Comparison of ENCODE assay signal across 1 fruit fly cellular context in genomic region chr2L:19423467-19424122, dm6.
A peak's percentile ranks its signal among the peaks of the same experiment; 100 is the strongest.
TF ChIP-seq lines count a peak whose summit lies in the region.

Gene Alp12 (plus strand): TSS chr2L:19424050.
Gene CG13085 (plus strand): TSS chr2L:19424050.

TF ChIP-seq in whole organism, embryonic, 481 proteins besides CTCF, POLR2A, EP300 and RAD21 (continued from another document and continues in another):
- TF ChIP-seq CHES-1-like (GFP tag; optimal IDR thresholded peaks at IDR 0.05; lab: Kevin White, UChicago) (peak; percentile 92), pnt (GFP tag; optimal IDR thresholded peaks at IDR 0.05; lab: Kevin White, UChicago) (peak; percentile 93), zf30C (GFP tag; optimal IDR thresholded peaks at IDR 0.05; lab: Kevin White, UChicago) (peak; percentile 95), CG7963 (GFP tag; IDR thresholded peaks at IDR 0.05; lab: Robert Waterston, UW; ENCODE audit: partially characterized antibody) (no peak), Xrp1 (GFP tag; IDR thresholded peaks at IDR 0.05; lab: Robert Waterston, UW) (peak; percentile 97), CrebB (tag; optimal IDR thresholded peaks at IDR 0.05; lab: Kevin White, UChicago) (peak; percentile 96), Dll (GFP tag; IDR thresholded peaks at IDR 0.05; lab: Robert Waterston, UW; ENCODE audit: partially characterized antibody) (no peak; the same call in 3 of the 4 replicates), gem (tag; optimal IDR thresholded peaks at IDR 0.05; lab: Kevin White, UChicago) (peak; percentile 99), CG2889 (GFP tag; IDR thresholded peaks at IDR 0.05; lab: Robert Waterston, UW) (peak; percentile 95), pho (GFP tag; optimal IDR thresholded peaks at IDR 0.05; lab: Kevin White, UChicago) (peak; percentile 95), Bteb2 (GFP tag; optimal IDR thresholded peaks at IDR 0.05; lab: Kevin White, UChicago) (peak; percentile 96), Deaf1 (tag; optimal IDR thresholded peaks at IDR 0.05; lab: Kevin White, UChicago) (peak; percentile 89), lilli (GFP tag; optimal IDR thresholded peaks at IDR 0.05; lab: Kevin White, UChicago) (peak; percentile 97), CG16779 (GFP tag; IDR thresholded peaks at IDR 0.05; lab: Robert Waterston, UW) (peak; percentile 51; the same call in 1 of the 2 replicates), exex (tag; optimal IDR thresholded peaks at IDR 0.05; lab: Kevin White, UChicago) (peak; percentile 92), NC2α (GFP tag; optimal IDR thresholded peaks at IDR 0.05; lab: Kevin White, UChicago) (peak; percentile 84), CG1603 (tag; optimal IDR thresholded peaks at IDR 0.05; lab: Kevin White, UChicago) (peak; percentile 83), CG6689 (GFP tag; IDR thresholded peaks at IDR 0.05; lab: Robert Waterston, UW) (peak; percentile 98), sna (GFP tag; IDR thresholded peaks at IDR 0.05; lab: Robert Waterston, UW; ENCODE audit: partially characterized antibody) (no peak), CG8089 (GFP tag; optimal IDR thresholded peaks at IDR 0.05; lab: Kevin White, UChicago) (peak; percentile 84), CG12236 (GFP tag; optimal IDR thresholded peaks at IDR 0.05; lab: Kevin White, UChicago) (peak; percentile 89), Fer1 (GFP tag; optimal IDR thresholded peaks at IDR 0.05; lab: Kevin White, UChicago) (peak; percentile 99), Blimp-1 (GFP tag; optimal IDR thresholded peaks at IDR 0.05; lab: Kevin White, UChicago) (peak; percentile 96), CG17612 (GFP tag; IDR thresholded peaks at IDR 0.05; lab: Robert Waterston, UW) (peak; percentile 89), kah (GFP tag; optimal IDR thresholded peaks at IDR 0.05; lab: Kevin White, UChicago) (peak; percentile 93), oc (tag; optimal IDR thresholded peaks at IDR 0.05; lab: Kevin White, UChicago) (peak; percentile 95), CG16813 (GFP tag; IDR thresholded peaks at IDR 0.05; lab: Robert Waterston, UW; ENCODE audit: partially characterized antibody) (no peak), CG18619 (GFP tag; optimal IDR thresholded peaks at IDR 0.05; lab: Kevin White, UChicago) (peak; percentile 99), CG18476 (GFP tag; optimal IDR thresholded peaks at IDR 0.05; lab: Kevin White, UChicago) (peak; percentile 96), CG12219 (GFP tag; optimal IDR thresholded peaks at IDR 0.05; lab: Kevin White, UChicago) (peak; percentile 97), Hmr (GFP tag; optimal IDR thresholded peaks at IDR 0.05; lab: Kevin White, UChicago) (peak; percentile 99), bsh (GFP tag; optimal IDR thresholded peaks at IDR 0.05; lab: Kevin White, UChicago) (peak; percentile 97 to 98), Poxn (GFP tag; IDR thresholded peaks at IDR 0.05; lab: Robert Waterston, UW) (peak; percentile 89), tna (GFP tag; IDR thresholded peaks at IDR 0.05; lab: Robert Waterston, UW; ENCODE audit: partially characterized antibody) (peak; percentile 15; the same call in 1 of the 2 replicates), nom (GFP tag; optimal IDR thresholded peaks at IDR 0.05; lab: Kevin White, UChicago) (peak; percentile 83), CG15011 (GFP tag; optimal IDR thresholded peaks at IDR 0.05; lab: Kevin White, UChicago) (peak; percentile 99), cwo (GFP tag; optimal IDR thresholded peaks at IDR 0.05; lab: Kevin White, UChicago) (peak; percentile 97), CG12744 (GFP tag; optimal IDR thresholded peaks at IDR 0.05; lab: Kevin White, UChicago) (peak; percentile 95), hb (GFP tag; IDR thresholded peaks at IDR 0.05; lab: Robert Waterston, UW; ENCODE audit: partially characterized antibody) (no peak), da (GFP tag; optimal IDR thresholded peaks at IDR 0.05; lab: Kevin White, UChicago) (peak; percentile 80), Chrac-16 (GFP tag; optimal IDR thresholded peaks at IDR 0.05; lab: Kevin White, UChicago) (peak; percentile 95), CG14050 (GFP tag; IDR thresholded peaks at IDR 0.05; lab: Robert Waterston, UW) (peak; percentile 95), HLH4C (GFP tag; IDR thresholded peaks at IDR 0.05; lab: Robert Waterston, UW; ENCODE audit: partially characterized antibody) (no peak), pb (GFP tag; optimal IDR thresholded peaks at IDR 0.05; lab: Kevin White, UChicago) (peak; percentile 71), br (optimal IDR thresholded peaks at IDR 0.05; lab: Kevin White, UChicago) (no peak), Camta (GFP tag; optimal IDR thresholded peaks at IDR 0.05; lab: Kevin White, UChicago) (peak; percentile 96), CG2202 (tag; optimal IDR thresholded peaks at IDR 0.05; lab: Kevin White, UChicago) (peak; percentile 93), Doc3 (GFP tag; IDR thresholded peaks at IDR 0.05; lab: Robert Waterston, UW; ENCODE audit: partially characterized antibody) (no peak), CG4404 (GFP tag; IDR thresholded peaks at IDR 0.05; lab: Robert Waterston, UW) (peak; percentile 88), CG17359 (tag; optimal IDR thresholded peaks at IDR 0.05; lab: Kevin White, UChicago) (peak; percentile 98), tio (GFP tag; optimal IDR thresholded peaks at IDR 0.05; lab: Kevin White, UChicago) (peak; percentile 98), CG11695 (GFP tag; IDR thresholded peaks at IDR 0.05; lab: Robert Waterston, UW) (peak; percentile 98), klu (GFP tag; IDR thresholded peaks at IDR 0.05; lab: Robert Waterston, UW) (peak; percentile 95), Kr (GFP tag; optimal IDR thresholded peaks at IDR 0.05; lab: Kevin White, UChicago) (no peak), CG33213 (GFP tag; optimal IDR thresholded peaks at IDR 0.05; lab: Kevin White, UChicago) (peak; percentile 88), Sin3A (optimal IDR thresholded peaks at IDR 0.05; lab: Kevin White, UChicago) (no peak), odd (GFP tag; optimal IDR thresholded peaks at IDR 0.05; lab: Kevin White, UChicago) (peak; percentile 99), hbn (GFP tag; IDR thresholded peaks at IDR 0.05; lab: Robert Waterston, UW; ENCODE audit: partially characterized antibody) (no peak), CG12659 (GFP tag; optimal IDR thresholded peaks at IDR 0.05; lab: Kevin White, UChicago) (peak; percentile 100), MESR4 (GFP tag; optimal IDR thresholded peaks at IDR 0.05; lab: Kevin White, UChicago) (peak; percentile 39), ATbp (GFP tag; optimal IDR thresholded peaks at IDR 0.05; lab: Kevin White, UChicago) (peak; percentile 97), hkb (optimal IDR thresholded peaks at IDR 0.05; lab: Kevin White, UChicago) (no peak), hkb (GFP tag; IDR thresholded peaks at IDR 0.05; lab: Robert Waterston, UW) (peak; percentile 97), al (GFP tag; IDR thresholded peaks at IDR 0.05; lab: Robert Waterston, UW) (peak; percentile 90), CoRest (tag; optimal IDR thresholded peaks at IDR 0.05; lab: Kevin White, UChicago) (peak; percentile 99), CG10979 (tag; optimal IDR thresholded peaks at IDR 0.05; lab: Kevin White, UChicago) (peak; percentile 98), HLH3B (GFP tag; IDR thresholded peaks at IDR 0.05; lab: Robert Waterston, UW) (peak; percentile 93), Hr3 (GFP tag; optimal IDR thresholded peaks at IDR 0.05; lab: Kevin White, UChicago) (peak; percentile 98), CG8478 (optimal IDR thresholded peaks at IDR 0.05; lab: Kevin White, UChicago) (no peak), slou (GFP tag; optimal IDR thresholded peaks at IDR 0.05; lab: Kevin White, UChicago) (peak; percentile 94), Nf-YA (GFP tag; IDR thresholded peaks at IDR 0.05; lab: Robert Waterston, UW) (peak; percentile 88), CG4707 (GFP tag; optimal IDR thresholded peaks at IDR 0.05; lab: Kevin White, UChicago) (peak; percentile 92), Spps (tag; optimal IDR thresholded peaks at IDR 0.05; lab: Kevin White, UChicago) (peak; percentile 93), CG11504 (tag; optimal IDR thresholded peaks at IDR 0.05; lab: Kevin White, UChicago) (peak; percentile 97), btn (GFP tag; optimal IDR thresholded peaks at IDR 0.05; lab: Kevin White, UChicago) (peak; percentile 83), wdn (GFP tag; IDR thresholded peaks at IDR 0.05; lab: Robert Waterston, UW) (peak; percentile 93), CG9932 (GFP tag; IDR thresholded peaks at IDR 0.05; lab: Robert Waterston, UW) (peak; percentile 94), H2.0 (GFP tag; IDR thresholded peaks at IDR 0.05; lab: Robert Waterston, UW) (peak; percentile 95), CG9437 (GFP tag; optimal IDR thresholded peaks at IDR 0.05; lab: Kevin White, UChicago) (peak; percentile 96), pros (GFP tag; optimal IDR thresholded peaks at IDR 0.05; lab: Kevin White, UChicago) (peak; percentile 82), CG34224 (GFP tag; IDR thresholded peaks at IDR 0.05; lab: Robert Waterston, UW; ENCODE audit: partially characterized antibody) (peak; percentile 39), CG30403 (GFP tag; optimal IDR thresholded peaks at IDR 0.05; lab: Kevin White, UChicago) (peak; percentile 99), croc (GFP tag; conservative IDR thresholded peaks at IDR 0.05; lab: Robert Waterston, UW) (peak; percentile 96), sim (GFP tag; IDR thresholded peaks at IDR 0.05; lab: Robert Waterston, UW) (peak; percentile 75), dan (GFP tag; IDR thresholded peaks at IDR 0.05; lab: Robert Waterston, UW) (no peak), CG12769 (tag; optimal IDR thresholded peaks at IDR 0.05; lab: Kevin White, UChicago) (peak; percentile 86), CG17186 (GFP tag; optimal IDR thresholded peaks at IDR 0.05; lab: Kevin White, UChicago) (peak; percentile 90), CG10959 (GFP tag; IDR thresholded peaks at IDR 0.05; lab: Robert Waterston, UW) (peak; percentile 87), CG2199 (GFP tag; IDR thresholded peaks at IDR 0.05; lab: Robert Waterston, UW) (0 out of 3 replicates have a peak, but pooled peaks have one; percentile 86), eve (GFP tag; optimal IDR thresholded peaks at IDR 0.05; lab: Kevin White, UChicago) (no peak), mirr (GFP tag; optimal IDR thresholded peaks at IDR 0.05; lab: Kevin White, UChicago) (peak; percentile 94), zen2 (GFP tag; IDR thresholded peaks at IDR 0.05; lab: Robert Waterston, UW; ENCODE audit: partially characterized antibody) (no peak), CG1832 (GFP tag; optimal IDR thresholded peaks at IDR 0.05; lab: Kevin White, UChicago) (no peak), toy (GFP tag; IDR thresholded peaks at IDR 0.05; lab: Robert Waterston, UW) (peak; percentile 91), tll (GFP tag; optimal IDR thresholded peaks at IDR 0.05; lab: Kevin White, UChicago) (peak in 1 of 2 experiments; percentile 37), CG32767 (GFP tag; IDR thresholded peaks at IDR 0.05; lab: Robert Waterston, UW) (peak; percentile 97), Hand (GFP tag; optimal IDR thresholded peaks at IDR 0.05; lab: Kevin White, UChicago) (peak; percentile 99), jumu (GFP tag; optimal IDR thresholded peaks at IDR 0.05; lab: Kevin White, UChicago) (peak; percentile 85), CG13775 (GFP tag; optimal IDR thresholded peaks at IDR 0.05; lab: Kevin White, UChicago) (peak; percentile 98), Stat92E (GFP tag; optimal IDR thresholded peaks at IDR 0.05; lab: Kevin White, UChicago) (peak in 1 of 3 experiments; percentile 93), CG2120 (GFP tag; optimal IDR thresholded peaks at IDR 0.05; lab: Kevin White, UChicago) (peak; percentile 98), stwl (tag; optimal IDR thresholded peaks at IDR 0.05; lab: Kevin White, UChicago) (peak; percentile 31), Hr51 (GFP tag; optimal IDR thresholded peaks at IDR 0.05; lab: Kevin White, UChicago) (peak; percentile 94 to 99), danr (GFP tag; IDR thresholded peaks at IDR 0.05; lab: Robert Waterston, UW) (peak; percentile 93), CG17802 (tag; optimal IDR thresholded peaks at IDR 0.05; lab: Kevin White, UChicago) (peak; percentile 82), CG1602 (GFP tag; optimal IDR thresholded peaks at IDR 0.05; lab: Kevin White, UChicago) (peak; percentile 97), pum (GFP tag; optimal IDR thresholded peaks at IDR 0.05; lab: Kevin White, UChicago) (peak; percentile 94), dmrt11E (tag; optimal IDR thresholded peaks at IDR 0.05; lab: Kevin White, UChicago) (peak; percentile 94), CG30431 (GFP tag; optimal IDR thresholded peaks at IDR 0.05; lab: Kevin White, UChicago) (peak; percentile 94), CG7357 (GFP tag; IDR thresholded peaks at IDR 0.05; lab: Robert Waterston, UW) (peak; percentile 92), nmo (GFP tag; optimal IDR thresholded peaks at IDR 0.05; lab: Kevin White, UChicago) (peak; percentile 99), emc (GFP tag; optimal IDR thresholded peaks at IDR 0.05; lab: Kevin White, UChicago) (peak; percentile 86), ci (GFP tag; IDR thresholded peaks at IDR 0.05; lab: Robert Waterston, UW) (peak; percentile 93), NfI (GFP tag; optimal IDR thresholded peaks at IDR 0.05; lab: Kevin White, UChicago) (peak; percentile 98), Dad (GFP tag; optimal IDR thresholded peaks at IDR 0.05; lab: Kevin White, UChicago) (peak; percentile 86), Ravus (GFP tag; IDR thresholded peaks at IDR 0.05; lab: Robert Waterston, UW) (peak; percentile 88), CG3065 (GFP tag; optimal IDR thresholded peaks at IDR 0.05; lab: Kevin White, UChicago) (peak; percentile 91), Dbx (GFP tag; IDR thresholded peaks at IDR 0.05; lab: Robert Waterston, UW) (peak; percentile 96), lmd (GFP tag; IDR thresholded peaks at IDR 0.05; lab: Robert Waterston, UW) (peak; percentile 98), CG6254 (GFP tag; optimal IDR thresholded peaks at IDR 0.05; lab: Kevin White, UChicago) (peak; percentile 96), Bdp1 (GFP tag; optimal IDR thresholded peaks at IDR 0.05; lab: Kevin White, UChicago) (peak; percentile 88), ham (GFP tag; IDR thresholded peaks at IDR 0.05; lab: Robert Waterston, UW) (peak; percentile 80), gt (GFP tag; IDR thresholded peaks at IDR 0.05; lab: Robert Waterston, UW) (peak; percentile 90), CG17361 (GFP tag; IDR thresholded peaks at IDR 0.05; lab: Robert Waterston, UW) (peak; percentile 99), CG10147 (GFP tag; optimal IDR thresholded peaks at IDR 0.05; lab: Kevin White, UChicago) (peak; percentile 98), stc (GFP tag; IDR thresholded peaks at IDR 0.05; lab: Robert Waterston, UW) (peak; percentile 96), CG8924 (tag; optimal IDR thresholded peaks at IDR 0.05; lab: Kevin White, UChicago) (peak; percentile 99), CG33557 (GFP tag; optimal IDR thresholded peaks at IDR 0.05; lab: Kevin White, UChicago) (peak; percentile 96), fd96Cb (tag; optimal IDR thresholded peaks at IDR 0.05; lab: Kevin White, UChicago) (peak; percentile 97), Dip3 (GFP tag; optimal IDR thresholded peaks at IDR 0.05; lab: Kevin White, UChicago) (peak; percentile 89)
